Fruit fly (Drosophila melanogaster): Measurements from ENCODE around the gene D19B.

The D19B gene

DNA sequence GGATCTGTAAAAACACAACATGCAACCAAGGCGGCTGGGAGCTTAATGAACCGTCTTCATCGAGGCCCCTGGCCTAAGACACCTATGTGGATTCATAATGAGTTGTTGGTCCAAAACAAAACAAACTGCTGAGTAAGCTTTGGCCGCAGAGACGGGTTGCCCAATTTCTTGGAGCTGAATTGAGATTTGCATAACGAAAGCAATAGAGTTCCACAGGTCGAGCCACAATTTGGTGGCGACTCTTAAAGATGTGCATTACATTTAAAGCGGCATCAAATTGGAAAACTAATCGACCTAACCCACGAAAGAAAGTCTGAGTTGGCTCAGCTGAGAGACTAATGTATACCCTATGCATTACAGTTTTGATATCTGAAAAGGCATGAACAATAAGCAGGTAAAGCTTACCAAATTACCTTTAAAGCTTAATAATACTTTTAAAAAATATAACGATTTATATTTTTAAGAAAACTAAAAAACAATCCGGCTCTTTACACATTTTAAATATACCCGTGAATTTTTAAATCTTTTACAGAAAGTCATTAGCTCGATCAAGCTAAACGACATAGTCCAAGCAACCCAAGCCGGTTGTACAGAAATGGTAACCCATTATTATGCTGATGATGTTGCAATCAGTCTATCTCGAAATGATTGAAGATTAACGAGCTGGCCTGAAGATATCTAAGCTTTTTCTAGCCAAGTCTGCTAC is 27.2 kb downstream of the D19B start, which contains the start of gene CG13297 (continued):
- TF ChIP-seq sima (GFP tag; optimal IDR thresholded peaks at IDR 0.05) (no peak), CG13775 (GFP tag; optimal IDR thresholded peaks at IDR 0.05) (no peak), Camta (GFP tag; optimal IDR thresholded peaks at IDR 0.05) (no peak), CG17612 (GFP tag; IDR thresholded peaks at IDR 0.05) (no peak), tin (GFP tag; optimal IDR thresholded peaks at IDR 0.05) (peak; percentile 6), D (optimal IDR thresholded peaks at IDR 0.05) (no peak), D (GFP tag; optimal IDR thresholded peaks at IDR 0.05) (peak; percentile 57), CrebB (tag; optimal IDR thresholded peaks at IDR 0.05) (no peak), NC2β (GFP tag; optimal IDR thresholded peaks at IDR 0.05) (no peak), CG8478 (optimal IDR thresholded peaks at IDR 0.05) (no peak), peb (GFP tag; IDR thresholded peaks at IDR 0.05) (no peak), Dek (tag; optimal IDR thresholded peaks at IDR 0.05) (peak; percentile 22), Optix (GFP tag; IDR thresholded peaks at IDR 0.05) (no peak), chif (GFP tag; optimal IDR thresholded peaks at IDR 0.05) (peak in 1 of 2 experiments; percentile 8), gt (GFP tag; IDR thresholded peaks at IDR 0.05) (no peak), CG8944 (GFP tag; optimal IDR thresholded peaks at IDR 0.05) (no peak), CG5180 (GFP tag; optimal IDR thresholded peaks at IDR 0.05) (peak; percentile 63), CG31441 (GFP tag; IDR thresholded peaks at IDR 0.05) (peak; percentile 84), wor (GFP tag; IDR thresholded peaks at IDR 0.05) (peak; percentile 58; the same call in 1 of the 2 replicates), CG2199 (GFP tag; IDR thresholded peaks at IDR 0.05) (no peak), CG9437 (GFP tag; optimal IDR thresholded peaks at IDR 0.05) (peak; percentile 40), klu (GFP tag; IDR thresholded peaks at IDR 0.05) (no peak), rib (GFP tag; IDR thresholded peaks at IDR 0.05) (no peak), CG1792 (GFP tag; optimal IDR thresholded peaks at IDR 0.05) (no peak), CG34422 (GFP tag; IDR thresholded peaks at IDR 0.05) (no peak), zf30C (GFP tag; optimal IDR thresholded peaks at IDR 0.05) (no peak), sqz (GFP tag; optimal IDR thresholded peaks at IDR 0.05) (peak; percentile 35), CG7839 (tag; optimal IDR thresholded peaks at IDR 0.05) (peak; percentile 64), CG7271 (tag; optimal IDR thresholded peaks at IDR 0.05) (no peak), Hr3 (GFP tag; optimal IDR thresholded peaks at IDR 0.05) (peak; percentile 10), Dip2 (GFP tag; IDR thresholded peaks at IDR 0.05) (no peak), fu2 (GFP tag; optimal IDR thresholded peaks at IDR 0.05) (no peak), ranshi (GFP tag; IDR thresholded peaks at IDR 0.05) (peak; percentile 21; the same call in 1 of the 2 replicates), gem (tag; optimal IDR thresholded peaks at IDR 0.05) (peak; percentile 74), ac (GFP tag; optimal IDR thresholded peaks at IDR 0.05) (no peak), Asciz (GFP tag; optimal IDR thresholded peaks at IDR 0.05) (peak; percentile 64), Meics (GFP tag; optimal IDR thresholded peaks at IDR 0.05) (peak; percentile 42), tio (GFP tag; optimal IDR thresholded peaks at IDR 0.05) (peak; percentile 32), CG14860 (GFP tag; IDR thresholded peaks at IDR 0.05; ENCODE audit: partially characterized antibody) (no peak), CG9817 (tag; optimal IDR thresholded peaks at IDR 0.05) (peak; percentile 38), mld (GFP tag; IDR thresholded peaks at IDR 0.05; ENCODE audit: partially characterized antibody) (no peak), salm (tag; optimal IDR thresholded peaks at IDR 0.05) (peak; percentile 18), CG2120 (GFP tag; optimal IDR thresholded peaks at IDR 0.05) (no peak), slp2 (GFP tag; optimal IDR thresholded peaks at IDR 0.05) (no peak), Rx (GFP tag; IDR thresholded peaks at IDR 0.05) (no peak; the same call in 1 of the 2 replicates), CG9609 (GFP tag; optimal IDR thresholded peaks at IDR 0.05) (no peak), CG7987 (GFP tag; optimal IDR thresholded peaks at IDR 0.05) (no peak), Xbp1 (GFP tag; optimal IDR thresholded peaks at IDR 0.05) (peak; percentile 44), CG5245 (GFP tag; optimal IDR thresholded peaks at IDR 0.05) (no peak), en (GFP tag; optimal IDR thresholded peaks at IDR 0.05) (no peak), CG18599 (GFP tag; optimal IDR thresholded peaks at IDR 0.05) (peak; percentile 37)

Measured in whole organism, embryonic.